Fruit fly (Drosophila melanogaster) whole organism, wandering third instar larva: ENCODE measurements around the gene CG8042.

Experiments used
- Abd-B ChIP-seq: fragments of >200 bp; optimal IDR thresholded peaks from 2 replicates; lab custom pipeline; 2017; ENCODE audit warnings: missing biosample characterization, missing genetic modification characterization
- CG32264 ChIP-seq: fragments of 200-800 bp; sonication (Bioruptor generic); optimal IDR thresholded peaks from 2 replicates; lab custom pipeline; 2016; ENCODE audit warnings: missing biosample characterization, missing genetic modification characterization
- CrebA ChIP-seq: fragments of 200-800 bp; sonication (Bioruptor generic); optimal IDR thresholded peaks from 2 replicates; lab custom pipeline; 2016; ENCODE audit warnings: missing biosample characterization, mild to moderate bottlenecking, missing genetic modification characterization, borderline replicate concordance
- Dfd ChIP-seq: fragments of >200 bp; optimal IDR thresholded peaks from 2 replicates; lab custom pipeline; 2017; ENCODE audit warnings: missing biosample characterization, missing genetic modification characterization
- GATAd ChIP-seq: sonication (Bioruptor generic); optimal IDR thresholded peaks from 2 replicates; lab custom pipeline; 2016; ENCODE audit warnings: missing biosample characterization, missing genetic modification characterization
- Hnf4 ChIP-seq: fragments of 200-800 bp; sonication (Bioruptor generic); optimal IDR thresholded peaks from 2 replicates; lab custom pipeline; 2016; ENCODE audit warnings: missing biosample characterization, mild to moderate bottlenecking, missing genetic modification characterization
- Hr78 ChIP-seq: fragments of >200 bp; optimal IDR thresholded peaks from 2 replicates; lab custom pipeline; 2017; ENCODE audit warnings: missing biosample characterization, missing genetic modification characterization
- OdsH ChIP-seq: fragments of 200-800 bp; sonication (Bioruptor generic); optimal IDR thresholded peaks from 2 replicates; lab custom pipeline; 2016; ENCODE audit warnings: missing biosample characterization, mild to moderate bottlenecking, missing genetic modification characterization
- Rel ChIP-seq, 2 experiments: fragments of 200-800 bp; sonication (Bioruptor generic) in 1 of 2; optimal IDR thresholded peaks; 2 replicates in 1 of 2; 3 replicates in 1 of 2; lab custom pipeline; 2016 to 2019; ENCODE audit warnings: mild to moderate bottlenecking in 2 of 2, missing biosample characterization in 2 of 2, missing genetic modification characterization in 2 of 2, moderate library complexity in 1 of 2
- Sp1 ChIP-seq: fragments of 200-800 bp; sonication (Bioruptor generic); optimal IDR thresholded peaks from 3 replicates; lab custom pipeline; 2019; ENCODE audit warnings: missing biosample characterization, mild to moderate bottlenecking, missing genetic modification characterization, moderate library complexity
- Vsx2 ChIP-seq: fragments of 200-300, 225-300 bp; sonication (Bioruptor generic); optimal IDR thresholded peaks from 2 replicates; lab custom pipeline; 2018; ENCODE audit warnings: missing biosample characterization, missing genetic modification characterization; ENCODE audit not compliant: partially characterized antibody
- br ChIP-seq: fragments of 200-800 bp; sonication (Bioruptor generic); optimal IDR thresholded peaks from 2 replicates; lab custom pipeline; 2016; ENCODE audit warnings: missing biosample characterization, missing genetic modification characterization
- brk ChIP-seq: fragments of 200-800 bp; sonication (Bioruptor generic); optimal IDR thresholded peaks from 2 replicates; lab custom pipeline; 2016; ENCODE audit warnings: missing biosample characterization, mild to moderate bottlenecking, missing genetic modification characterization
- dsf ChIP-seq: sonication (Bioruptor generic); optimal IDR thresholded peaks from 2 replicates; lab custom pipeline; 2016; ENCODE audit warnings: missing biosample characterization, missing genetic modification characterization, borderline replicate concordance
- foxo ChIP-seq, 2 experiments: fragments of 200-800 bp; sonication (Bioruptor generic); optimal IDR thresholded peaks; 2 replicates in 1 of 2; 3 replicates in 1 of 2; lab custom pipeline; 2016 to 2017; ENCODE audit warnings: missing biosample characterization in 2 of 2, missing genetic modification characterization in 2 of 2
- fru ChIP-seq: fragments of 200-800 bp; sonication (Bioruptor generic); optimal IDR thresholded peaks from 3 replicates; lab custom pipeline; 2016; ENCODE audit warnings: missing biosample characterization, mild to moderate bottlenecking, missing genetic modification characterization
- h ChIP-seq: fragments of 200-800 bp; sonication (Bioruptor generic); optimal IDR thresholded peaks from 3 replicates; lab custom pipeline; 2016; ENCODE audit warnings: missing biosample characterization, mild to moderate bottlenecking, missing genetic modification characterization
- lola ChIP-seq: fragments of >200 bp; optimal IDR thresholded peaks from 2 replicates; lab custom pipeline; 2017; ENCODE audit warnings: missing biosample characterization, missing genetic modification characterization
- pan ChIP-seq: fragments of >200 bp; optimal IDR thresholded peaks from 2 replicates; lab custom pipeline; 2017
- psq ChIP-seq: fragments of 200-800 bp; sonication (Bioruptor generic); optimal IDR thresholded peaks from 3 replicates; lab custom pipeline; 2017; ENCODE audit warnings: missing biosample characterization, mild to moderate bottlenecking, missing genetic modification characterization, moderate library complexity
- sage ChIP-seq: fragments of 200-800 bp; sonication (Bioruptor generic); optimal IDR thresholded peaks from 2 replicates; lab custom pipeline; 2016; ENCODE audit warnings: missing biosample characterization, mild to moderate bottlenecking, missing genetic modification characterization
- sv ChIP-seq: fragments of 200-800 bp; sonication (Bioruptor generic); optimal IDR thresholded peaks from 3 replicates; lab custom pipeline; 2016; ENCODE audit warnings: missing biosample characterization, missing genetic modification characterization
- usp ChIP-seq: fragments of >200 bp; optimal IDR thresholded peaks from 2 replicates; lab custom pipeline; 2017; ENCODE audit warnings: missing biosample characterization, missing genetic modification characterization
- woc ChIP-seq: sonication (Bioruptor generic); optimal IDR thresholded peaks from 2 replicates; lab custom pipeline; 2016; ENCODE audit warnings: missing biosample characterization, mild to moderate bottlenecking, missing genetic modification characterization

CG8042 gene

DNA sequence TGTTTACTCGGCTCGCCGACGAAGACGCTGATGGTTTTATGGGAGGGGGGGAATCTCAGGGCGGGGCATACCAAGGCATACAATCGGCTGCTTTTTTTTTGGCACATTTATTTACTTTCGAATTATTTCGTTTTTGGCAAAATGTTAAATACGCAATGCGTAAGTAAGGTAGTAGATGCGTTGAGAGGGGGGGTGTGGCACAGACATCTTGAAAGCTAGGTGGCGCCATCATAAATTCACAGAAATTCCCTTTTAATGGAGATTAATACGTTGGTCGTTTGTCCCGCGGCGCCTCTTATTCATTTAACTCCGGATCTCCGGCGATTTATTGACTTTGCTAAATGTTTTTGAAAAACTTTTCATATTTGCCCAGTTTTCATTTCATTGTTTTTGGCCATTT lies 33.3 kb downstream of the CG8042 start:
- TF ChIP-seq Hr78 (GFP tag; lab: Kevin White, UChicago), result no peak
- no peak for TF ChIP-seq lola
- no peak for TF ChIP-seq woc (GFP tag; lab: Kevin White, UChicago)
- TF ChIP-seq sage (GFP tag; lab: Kevin White, UChicago), result no peak
- no peak for TF ChIP-seq Hnf4 (GFP tag; lab: Kevin White, UChicago)
- TF ChIP-seq pan, result no peak
- no peak for TF ChIP-seq Dfd (GFP tag; lab: Kevin White, UChicago)
- TF ChIP-seq OdsH, result no peak
- TF ChIP-seq, all 38 proteins: peak for 0

DNA sequence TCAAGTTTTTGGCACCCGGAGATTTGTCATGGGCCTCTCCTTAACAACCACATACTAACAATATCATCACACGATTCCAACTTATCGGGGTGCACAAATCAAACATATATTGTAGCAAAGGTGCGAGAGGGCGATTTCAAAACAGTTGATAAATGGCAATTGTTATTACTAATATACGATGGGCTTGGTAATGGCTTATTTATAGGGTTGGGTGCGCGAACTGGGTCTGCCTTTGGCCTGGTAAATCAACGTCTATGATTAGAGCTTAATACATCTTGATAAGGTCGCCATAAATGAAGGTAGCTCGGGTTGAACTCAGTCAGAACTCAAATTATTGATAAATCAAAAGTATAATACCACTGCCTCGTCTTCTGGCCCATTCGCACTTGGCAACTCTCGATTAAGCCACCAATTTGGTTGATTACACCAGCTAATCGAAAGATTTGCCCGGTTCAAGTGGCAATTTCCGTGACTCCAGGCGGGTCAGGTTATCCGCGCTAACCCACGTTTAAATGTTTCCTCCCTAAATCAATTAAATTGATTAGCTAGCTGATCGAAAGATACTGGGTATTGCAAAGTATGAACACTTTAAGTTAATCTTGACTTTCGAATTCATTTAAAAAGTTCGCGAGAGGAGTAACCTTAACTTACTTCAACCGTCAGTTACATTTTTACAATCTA lies 34.1 kb downstream of the CG8042 start:
- TF ChIP-seq CrebA (peak; percentile 14), dsf (GFP tag; lab: Kevin White, UChicago) (no peak), Dfd (GFP tag; lab: Kevin White, UChicago) (no peak)

DNA sequence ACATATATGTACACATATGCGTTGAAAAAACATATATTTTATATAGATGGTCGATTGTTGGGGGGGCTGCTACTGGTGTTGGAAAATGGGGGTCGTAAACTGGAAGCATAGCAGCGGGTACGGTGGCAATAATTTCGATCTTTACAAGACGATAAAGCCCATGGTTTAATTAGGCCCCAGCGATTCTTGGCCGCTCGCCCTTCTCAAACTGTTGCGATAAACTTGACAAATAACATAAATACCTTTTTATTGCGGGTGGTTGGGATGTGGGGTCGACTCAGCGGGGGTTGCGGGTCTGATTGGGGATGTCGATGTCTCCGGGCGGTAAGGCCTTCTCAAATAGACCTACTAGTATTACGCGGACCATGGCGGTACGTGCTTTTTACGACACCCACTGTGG lies 36.2 kb downstream of the CG8042 start:
- TF ChIP-seq sage (GFP tag; lab: Kevin White, UChicago) (no peak), Abd-B (GFP tag; lab: Kevin White, UChicago) (no peak), Hr78 (GFP tag; lab: Kevin White, UChicago) (no peak), Sp1 (no peak), foxo (GFP tag; optimal IDR thresholded peaks at IDR 0.05; lab: Kevin White, UChicago) (no peak), GATAd (GFP tag; lab: Kevin White, UChicago) (no peak), br (GFP tag; lab: Kevin White, UChicago) (no peak), CG32264 (GFP tag; lab: Kevin White, UChicago) (no peak), Rel (GFP tag; optimal IDR thresholded peaks at IDR 0.05; lab: Kevin White, UChicago) (no peak), Rel (tag; optimal IDR thresholded peaks at IDR 0.05; lab: Kevin White, UChicago) (no peak), Vsx2 (no peak)

DNA sequence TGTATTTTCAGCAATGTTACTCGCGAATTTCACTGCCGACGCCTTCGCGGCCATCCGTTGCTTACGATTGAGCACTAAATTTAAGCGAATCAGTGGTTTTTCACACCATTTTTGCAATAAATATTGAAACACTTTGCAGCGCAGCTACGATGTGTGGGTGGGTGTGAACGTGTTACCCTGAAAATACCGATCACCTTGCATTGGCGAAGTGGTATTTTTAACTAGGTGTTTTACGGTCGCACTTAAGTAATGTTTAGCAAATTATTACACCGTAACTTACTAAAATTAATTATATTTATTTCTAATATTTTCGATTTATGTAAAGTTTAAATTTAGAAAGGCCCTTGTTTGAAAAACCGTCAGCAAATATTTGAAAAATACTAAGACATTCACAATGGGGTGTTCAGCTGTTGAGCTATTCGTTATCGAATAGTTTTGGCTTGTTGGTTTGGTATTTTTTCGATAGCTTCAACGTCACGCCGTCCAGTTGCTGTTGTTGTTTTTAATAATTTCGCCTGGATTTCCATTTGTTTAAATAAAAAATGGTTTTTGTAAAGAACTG lies 38.8 kb downstream of the CG8042 start, which contains the start of the genes syd and Srp9:
Gene syd, minus strand, starts transcription at position 188 of the 562 bp plus-strand sequence.
Gene Srp9, plus strand, starts transcription at position 441 of the 562 bp plus-strand sequence.
- TF ChIP-seq psq (GFP tag; lab: Kevin White, UChicago) (peak; percentile 63), Rel (GFP tag; optimal IDR thresholded peaks at IDR 0.05; lab: Kevin White, UChicago) (no peak), Rel (tag; optimal IDR thresholded peaks at IDR 0.05; lab: Kevin White, UChicago) (peak; percentile 56), brk (GFP tag; lab: Kevin White, UChicago) (peak; percentile 7), usp (no peak)

DNA sequence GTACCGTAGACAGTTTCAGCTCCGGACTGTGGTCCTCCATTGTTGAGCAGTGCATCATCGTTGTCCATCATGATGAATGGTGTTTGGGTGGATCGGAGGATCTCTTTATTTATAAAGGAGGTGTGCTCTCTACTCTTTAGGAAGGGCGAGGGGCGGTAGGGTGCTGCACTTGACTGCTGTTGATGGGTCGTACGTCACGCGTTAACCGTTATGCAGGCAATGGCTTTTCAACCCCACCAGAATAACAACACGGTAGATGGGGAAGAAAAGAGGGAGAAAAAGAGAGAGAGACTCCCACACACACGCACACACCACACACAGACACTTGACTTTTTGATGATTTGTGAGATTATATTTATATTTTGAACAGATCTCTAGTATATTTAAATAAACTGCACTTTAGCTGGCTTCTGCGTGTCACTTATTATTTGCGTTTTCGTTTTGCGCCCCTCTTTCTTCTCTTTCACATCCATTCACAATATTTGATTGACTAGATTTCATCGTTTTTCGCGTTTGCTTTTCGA lies 39.3 kb downstream of the CG8042 start:
- TF ChIP-seq brk (GFP tag; lab: Kevin White, UChicago) (no peak), psq (GFP tag; lab: Kevin White, UChicago) (peak; percentile 78), Hr78 (GFP tag; lab: Kevin White, UChicago) (no peak), fru (no peak)

DNA sequence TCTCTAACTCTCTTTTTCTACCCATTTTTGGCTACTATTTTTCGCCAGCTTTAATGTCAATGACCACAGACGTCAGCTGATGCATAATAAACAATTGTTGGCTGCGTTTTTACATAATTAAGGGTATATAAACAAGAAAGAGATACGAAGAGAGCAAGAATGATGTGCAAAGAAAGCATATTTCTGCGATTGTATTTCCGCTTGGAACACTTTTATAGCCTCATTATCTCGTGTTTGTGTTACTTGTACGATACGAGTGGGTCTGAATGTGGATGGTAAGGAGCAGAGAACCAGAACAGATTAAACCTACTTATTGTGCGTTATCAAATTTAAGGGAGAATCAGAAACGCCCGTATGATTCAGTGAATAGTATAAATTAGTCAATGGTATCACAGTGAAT lies 39.9 kb downstream of the CG8042 start:
- TF ChIP-seq sv (GFP tag; lab: Kevin White, UChicago), result no peak
- no peak for TF ChIP-seq h (GFP tag; lab: Kevin White, UChicago)
- TF ChIP-seq Rel (GFP tag; optimal IDR thresholded peaks at IDR 0.05; lab: Kevin White, UChicago), result no peak
- no peak for TF ChIP-seq Rel (tag; optimal IDR thresholded peaks at IDR 0.05; lab: Kevin White, UChicago)

DNA sequence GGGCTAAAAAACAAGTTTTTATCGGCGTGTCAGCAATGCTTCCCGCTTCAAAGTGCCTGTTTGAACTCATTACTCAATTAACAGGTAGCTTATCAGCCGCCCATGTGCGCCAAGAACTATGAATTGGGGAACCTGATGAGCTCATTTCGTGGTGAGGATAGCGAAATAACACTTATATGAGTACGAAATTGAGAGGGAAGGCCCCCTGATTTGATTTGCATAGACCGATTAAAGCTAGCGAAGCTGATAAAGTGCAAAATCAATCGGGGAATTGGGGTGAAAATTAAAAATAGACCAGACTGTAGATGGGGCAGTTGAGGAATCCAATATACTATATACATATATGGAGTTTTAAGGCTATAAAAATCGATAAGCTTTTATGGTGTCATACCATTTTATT lies 40.6 kb downstream of the CG8042 start:
- TF ChIP-seq CrebA, result no peak
- no peak for TF ChIP-seq Rel (GFP tag; optimal IDR thresholded peaks at IDR 0.05; lab: Kevin White, UChicago)
- TF ChIP-seq Rel (tag; optimal IDR thresholded peaks at IDR 0.05; lab: Kevin White, UChicago), result peak; percentile 61
